Worm (Caenorhabditis elegans): Measurements from ENCODE around the gene lias-1.
A peak's percentile ranks its signal among the peaks of the same experiment; 100 is the strongest.

The lias-1 gene

ce11 chrIII:3532035-3532434 lies 27.1 kb upstream of the lias-1 start (continued):
- TF ChIP-seq nhr-76 (tag; optimal IDR thresholded peaks at IDR 0.05), result no peak
- no peak for TF ChIP-seq unc-30 (tag; optimal IDR thresholded peaks at IDR 0.05)
- peak in 1 of 2 experiments; percentile 41 for TF ChIP-seq mdl-1 (tag; optimal IDR thresholded peaks at IDR 0.05)
- no peak for TF ChIP-seq unc-98 (GFP tag; IDR thresholded peaks at IDR 0.05)
- TF ChIP-seq C34B4.2 (tag; optimal IDR thresholded peaks at IDR 0.05), result no peak
- TF ChIP-seq ces-1 (GFP tag; optimal IDR thresholded peaks at IDR 0.05), result no peak
- no peak for TF ChIP-seq pax-3 (tag; optimal IDR thresholded peaks at IDR 0.05)
- peak; percentile 37 for TF ChIP-seq egl-13 (tag; optimal IDR thresholded peaks at IDR 0.05)
- TF ChIP-seq hpl-2 (GFP tag; optimal IDR thresholded peaks at IDR 0.05), result no peak
- TF ChIP-seq ceh-63 (GFP tag; optimal IDR thresholded peaks at IDR 0.05), result no peak
- no peak for TF ChIP-seq sptf-1 (tag; optimal IDR thresholded peaks at IDR 0.05)
- peak; percentile 75 for TF ChIP-seq nhr-85 (tag)
- no peak for TF ChIP-seq zip-4 (GFP tag; optimal IDR thresholded peaks at IDR 0.05)
- TF ChIP-seq swsn-7 (tag; optimal IDR thresholded peaks at IDR 0.05), result peak; percentile 72
- TF ChIP-seq dsc-1 (tag; optimal IDR thresholded peaks at IDR 0.05), result peak; percentile 47
- no peak for TF ChIP-seq rnt-1 (tag; optimal IDR thresholded peaks at IDR 0.05)
- TF ChIP-seq mep-1 (tag; optimal IDR thresholded peaks at IDR 0.05), result peak; percentile 82
- TF ChIP-seq nhr-12 (tag; optimal IDR thresholded peaks at IDR 0.05), result no peak
- peak; percentile 92 for TF ChIP-seq lin-14 (GFP tag; optimal IDR thresholded peaks at IDR 0.05)
- peak; percentile 19 for TF ChIP-seq lir-3 (tag; optimal IDR thresholded peaks at IDR 0.05; ENCODE audit: poor library complexity)
- peak; percentile 1 for TF ChIP-seq fkh-10 (GFP tag; optimal IDR thresholded peaks at IDR 0.05)
- peak; percentile 76 for TF ChIP-seq unc-86 (tag; optimal IDR thresholded peaks at IDR 0.05)
- TF ChIP-seq aly-2 (tag; optimal IDR thresholded peaks at IDR 0.05), result no peak
- TF ChIP-seq ets-5 (GFP tag; IDR thresholded peaks at IDR 0.05), result no peak
- TF ChIP-seq tbx-2 (tag; optimal IDR thresholded peaks at IDR 0.05), result peak; percentile 72
- TF ChIP-seq elt-3 (tag; optimal IDR thresholded peaks at IDR 0.05), result no peak
- TF ChIP-seq blmp-1 (tag; optimal IDR thresholded peaks at IDR 0.05), result peak; percentile 52
- no peak for TF ChIP-seq aha-1 (tag; optimal IDR thresholded peaks at IDR 0.05)
- no peak for TF ChIP-seq pag-3 (tag; optimal IDR thresholded peaks at IDR 0.05; ENCODE audit: borderline replicate concordance, insufficient read depth)
- TF ChIP-seq isw-1 (GFP tag; IDR thresholded peaks at IDR 0.05), result peak; percentile 39; the same call in 1 of the 2 replicates
- no peak for TF ChIP-seq snpc-4 (tag; optimal IDR thresholded peaks at IDR 0.05)
- no peak for TF ChIP-seq sox-4 (tag; optimal IDR thresholded peaks at IDR 0.05)
- no peak for TF ChIP-seq elt-2 (tag; optimal IDR thresholded peaks at IDR 0.05)
- TF ChIP-seq xbp-1 (tag; optimal IDR thresholded peaks at IDR 0.05), result peak; percentile 58
- TF ChIP-seq nhr-19 (GFP tag; conservative IDR thresholded peaks at IDR 0.05), result no peak; the same call in 1 of the 2 replicates
- TF ChIP-seq lin-35 (GFP tag; optimal IDR thresholded peaks at IDR 0.05), result peak; percentile 62 to 68
- TF ChIP-seq C16A3.4 (tag; optimal IDR thresholded peaks at IDR 0.05), result no peak
- TF ChIP-seq nhr-77 (tag; optimal IDR thresholded peaks at IDR 0.05), result no peak
- peak; percentile 25 for TF ChIP-seq ceh-8 (GFP tag; optimal IDR thresholded peaks at IDR 0.05)
- TF ChIP-seq vab-15 (tag; optimal IDR thresholded peaks at IDR 0.05), result no peak
- TF ChIP-seq ztf-11 (tag; optimal IDR thresholded peaks at IDR 0.05), result peak in 1 of 2 experiments; percentile 29
- peak; percentile 5 to 52 (median 21) for TF ChIP-seq dpl-1 (GFP tag; optimal IDR thresholded peaks at IDR 0.05)
- TF ChIP-seq nhr-20 (tag; optimal IDR thresholded peaks at IDR 0.05), result no peak
- TF ChIP-seq grh-1 (GFP tag; IDR thresholded peaks at IDR 0.05), result no peak
- no peak for TF ChIP-seq mef-2 (tag; optimal IDR thresholded peaks at IDR 0.05)
- TF ChIP-seq C04F5.9 (tag; optimal IDR thresholded peaks at IDR 0.05), result no peak
- TF ChIP-seq sup-37 (GFP tag; optimal IDR thresholded peaks at IDR 0.05), result no peak
- peak; percentile 18 for TF ChIP-seq ama-1 (optimal IDR thresholded peaks at IDR 0.05)

All from whole organism, L1 larva.